Worm (Caenorhabditis elegans): ENCODE data around the gene cest-16.

Gene cest-16

ce11 chrX:6276701-6277100 is 23.0 kb upstream of the cest-16 start:
- no peak for TF ChIP-seq skn-1 (tag; optimal IDR thresholded peaks at IDR 0.05)
- TF ChIP-seq eor-1 (tag; optimal IDR thresholded peaks at IDR 0.05): no peak
- no peak for TF ChIP-seq nhr-237 (tag; optimal IDR thresholded peaks at IDR 0.05)
- TF ChIP-seq nhr-77 (tag; optimal IDR thresholded peaks at IDR 0.05): no peak
- TF ChIP-seq R02D3.7 (tag; optimal IDR thresholded peaks at IDR 0.05): no peak
- no peak for TF ChIP-seq daf-12 (tag; optimal IDR thresholded peaks at IDR 0.05)
- TF ChIP-seq ama-1 (optimal IDR thresholded peaks at IDR 0.05): no peak
- no peak for TF ChIP-seq nhr-67 (tag; optimal IDR thresholded peaks at IDR 0.05)
- no peak for TF ChIP-seq ceh-28 (tag; optimal IDR thresholded peaks at IDR 0.05)
- TF ChIP-seq lin-39 (tag; optimal IDR thresholded peaks at IDR 0.05): no peak
- TF ChIP-seq egl-27 (tag; optimal IDR thresholded peaks at IDR 0.05): no peak
- TF ChIP-seq nfya-1 (tag; optimal IDR thresholded peaks at IDR 0.05; ENCODE audit: insufficient read depth): no peak
- TF ChIP-seq fos-1 (tag; optimal IDR thresholded peaks at IDR 0.05): no peak
- TF ChIP-seq ztf-4 (tag; optimal IDR thresholded peaks at IDR 0.05): no peak
- TF ChIP-seq nhr-23 (tag; optimal IDR thresholded peaks at IDR 0.05): no peak
- TF ChIP-seq aly-2 (tag; optimal IDR thresholded peaks at IDR 0.05): no peak

- TF ChIP-seq nhr-23 (tag; optimal IDR thresholded peaks at IDR 0.05) (peak; percentile 18), nfya-1 (tag; optimal IDR thresholded peaks at IDR 0.05; ENCODE audit: insufficient read depth) (no peak), elt-1 (tag; optimal IDR thresholded peaks at IDR 0.05) (peak; percentile 53), zag-1 (tag; optimal IDR thresholded peaks at IDR 0.05) (no peak), nhr-25 (tag; optimal IDR thresholded peaks at IDR 0.05) (peak; percentile 93)
Measured at ce11 chrX:6277252-6277651, 22.5 kb upstream of the cest-16 start.

- TF ChIP-seq nhr-25 (tag; optimal IDR thresholded peaks at IDR 0.05): peak; percentile 68
- no peak for TF ChIP-seq nhr-43 (tag; optimal IDR thresholded peaks at IDR 0.05; ENCODE audit: poor library complexity, severe bottlenecking)
- no peak for TF ChIP-seq nhr-11 (tag; optimal IDR thresholded peaks at IDR 0.05)
- peak; percentile 13 for TF ChIP-seq nfya-1 (tag; optimal IDR thresholded peaks at IDR 0.05; ENCODE audit: insufficient read depth)
- no peak for TF ChIP-seq egl-27 (tag; optimal IDR thresholded peaks at IDR 0.05)
- TF ChIP-seq nhr-237 (tag; optimal IDR thresholded peaks at IDR 0.05): no peak
- TF ChIP-seq elt-1 (tag; optimal IDR thresholded peaks at IDR 0.05): no peak
- peak; percentile 15 for TF ChIP-seq ama-1 (optimal IDR thresholded peaks at IDR 0.05)
Measured at ce11 chrX:6278296-6278695, 21.4 kb upstream of the cest-16 start.

- TF ChIP-seq unc-39 (tag; optimal IDR thresholded peaks at IDR 0.05): no peak
- peak; percentile 43 for TF ChIP-seq nhr-43 (tag; optimal IDR thresholded peaks at IDR 0.05; ENCODE audit: poor library complexity, severe bottlenecking)
- no peak for TF ChIP-seq sea-2 (GFP tag; optimal IDR thresholded peaks at IDR 0.05)
- TF ChIP-seq nhr-25 (tag; optimal IDR thresholded peaks at IDR 0.05): peak; percentile 92
- peak; percentile 53 for TF ChIP-seq ama-1 (optimal IDR thresholded peaks at IDR 0.05)
- no peak for TF ChIP-seq fkh-10 (GFP tag; optimal IDR thresholded peaks at IDR 0.05)
- no peak for TF ChIP-seq snpc-4 (tag; optimal IDR thresholded peaks at IDR 0.05)
- TF ChIP-seq daf-12 (tag; optimal IDR thresholded peaks at IDR 0.05): no peak
- TF ChIP-seq egl-27 (tag; optimal IDR thresholded peaks at IDR 0.05): no peak
Measured at ce11 chrX:6279625-6280024, 20.1 kb upstream of the cest-16 start, which contains the start of gene col-166. Gene col-166, plus strand, starts transcription at chrX:6280016.

- no peak for TF ChIP-seq fos-1 (tag; optimal IDR thresholded peaks at IDR 0.05)
- no peak for TF ChIP-seq ztf-11 (tag; optimal IDR thresholded peaks at IDR 0.05)
- TF ChIP-seq ceh-28 (tag; optimal IDR thresholded peaks at IDR 0.05): no peak
- TF ChIP-seq pha-4 (tag; optimal IDR thresholded peaks at IDR 0.05): no peak
- peak; percentile 91 for TF ChIP-seq ama-1 (optimal IDR thresholded peaks at IDR 0.05)
- peak; percentile 6 for TF ChIP-seq R02D3.7 (tag; optimal IDR thresholded peaks at IDR 0.05)
- no peak for TF ChIP-seq nhr-12 (tag; optimal IDR thresholded peaks at IDR 0.05)
- no peak for TF ChIP-seq unc-39 (tag; optimal IDR thresholded peaks at IDR 0.05)
- TF ChIP-seq nfya-1 (tag; optimal IDR thresholded peaks at IDR 0.05; ENCODE audit: insufficient read depth): peak; percentile 19
- TF ChIP-seq ceh-9 (tag; optimal IDR thresholded peaks at IDR 0.05): no peak
- TF ChIP-seq elt-3 (tag; optimal IDR thresholded peaks at IDR 0.05): peak in 2 of 3 experiments; percentile 7 to 15
- no peak for TF ChIP-seq mml-1 (tag; optimal IDR thresholded peaks at IDR 0.05)
- TF ChIP-seq hmg-11 (tag; optimal IDR thresholded peaks at IDR 0.05): no peak
- no peak for TF ChIP-seq egl-27 (tag; optimal IDR thresholded peaks at IDR 0.05)
- no peak for TF ChIP-seq pqm-1 (tag; optimal IDR thresholded peaks at IDR 0.05)
- TF ChIP-seq ztf-4 (tag; optimal IDR thresholded peaks at IDR 0.05): peak; percentile 69
- no peak for TF ChIP-seq nhr-77 (tag; optimal IDR thresholded peaks at IDR 0.05)
- peak; percentile 18 for TF ChIP-seq ceh-82 (tag; optimal IDR thresholded peaks at IDR 0.05)
- no peak for TF ChIP-seq nhr-67 (tag; optimal IDR thresholded peaks at IDR 0.05)
- TF ChIP-seq fkh-10 (GFP tag; optimal IDR thresholded peaks at IDR 0.05): no peak
- TF ChIP-seq lsy-12 (tag; optimal IDR thresholded peaks at IDR 0.05): no peak
- no peak for TF ChIP-seq jun-1 (tag; optimal IDR thresholded peaks at IDR 0.05)
- TF ChIP-seq nhr-43 (tag; optimal IDR thresholded peaks at IDR 0.05; ENCODE audit: poor library complexity, severe bottlenecking): peak; percentile 66
- peak; percentile 19 for TF ChIP-seq ceh-16 (tag; optimal IDR thresholded peaks at IDR 0.05)
- TF ChIP-seq sea-2 (GFP tag; optimal IDR thresholded peaks at IDR 0.05): no peak
- no peak for TF ChIP-seq ZK546.5 (tag; optimal IDR thresholded peaks at IDR 0.05)
- no peak for TF ChIP-seq nhr-11 (tag; optimal IDR thresholded peaks at IDR 0.05)
- no peak for TF ChIP-seq nhr-237 (tag; optimal IDR thresholded peaks at IDR 0.05)
- no peak for TF ChIP-seq tbx-2 (tag; optimal IDR thresholded peaks at IDR 0.05)
- no peak for TF ChIP-seq aly-2 (tag; optimal IDR thresholded peaks at IDR 0.05)
- TF ChIP-seq nhr-28 (tag; optimal IDR thresholded peaks at IDR 0.05): no peak
- peak; percentile 91 for TF ChIP-seq nhr-25 (tag; optimal IDR thresholded peaks at IDR 0.05)
- no peak for TF ChIP-seq egl-5 (tag; optimal IDR thresholded peaks at IDR 0.05)
- no peak for TF ChIP-seq elt-1 (tag; optimal IDR thresholded peaks at IDR 0.05)
- no peak for TF ChIP-seq snpc-4 (tag; optimal IDR thresholded peaks at IDR 0.05)
Measured at ce11 chrX:6280998-6281397, 18.7 kb upstream of the cest-16 start.
